Fruit fly (Drosophila melanogaster) S2 (cell line): Measurements from ENCODE around the gene gukh.

Experiments
- CG8478 ChIP-seq: fragments of >200 bp; optimal IDR thresholded peaks from 2 replicates; lab custom pipeline; 2018
- CTCF ChIP-seq, 2 experiments: fragments of >200 bp; optimal IDR thresholded peaks; 2 replicates each; lab custom pipeline; 2018

DNA sequence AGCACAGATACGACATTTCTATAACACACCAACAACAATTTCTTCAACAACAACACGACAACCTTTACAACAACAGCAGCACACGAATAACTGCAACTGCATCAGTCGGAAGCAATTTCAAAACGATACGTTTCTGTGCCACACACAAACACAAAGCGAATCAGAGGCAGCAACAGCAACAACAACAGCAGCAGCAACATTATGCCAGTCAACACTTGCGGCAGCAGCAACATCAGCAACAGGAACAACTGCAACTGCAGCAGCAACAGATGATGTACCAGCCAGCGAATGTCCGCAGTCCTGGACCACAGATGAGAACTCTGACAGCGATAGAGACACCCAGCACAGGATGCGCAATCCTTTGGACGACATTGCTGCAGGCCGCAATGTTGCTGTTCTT lies 36.5 kb upstream of the gukh start:
- TF ChIP-seq CTCF (optimal IDR thresholded peaks at IDR 0.05; lab: Kevin White, UChicago) (no peak), CG8478 (lab: Kevin White, UChicago) (no peak)
